Fruit fly (Drosophila melanogaster) whole organism, adult: ENCODE data around the gene sick.

ENCODE experiments used
- CG7101 ChIP-seq: fragments of 200-800 bp; sonication (Bioruptor generic); optimal IDR thresholded peaks from 2 replicates; lab custom pipeline; 2018; ENCODE audit warnings: missing biosample characterization, mild to moderate bottlenecking, missing genetic modification characterization, moderate library complexity
- bab1 ChIP-seq: fragments of 200-800 bp; sonication (Bioruptor generic); optimal IDR thresholded peaks from 3 replicates; lab custom pipeline; 2019; ENCODE audit warnings: missing biosample characterization, mild to moderate bottlenecking, missing genetic modification characterization, moderate library complexity
- ovo ChIP-seq: fragments of 200-800 bp; sonication (Bioruptor generic); optimal IDR thresholded peaks from 2 replicates; lab custom pipeline; 2016; ENCODE audit warnings: missing biosample characterization, missing genetic modification characterization

DNA sequence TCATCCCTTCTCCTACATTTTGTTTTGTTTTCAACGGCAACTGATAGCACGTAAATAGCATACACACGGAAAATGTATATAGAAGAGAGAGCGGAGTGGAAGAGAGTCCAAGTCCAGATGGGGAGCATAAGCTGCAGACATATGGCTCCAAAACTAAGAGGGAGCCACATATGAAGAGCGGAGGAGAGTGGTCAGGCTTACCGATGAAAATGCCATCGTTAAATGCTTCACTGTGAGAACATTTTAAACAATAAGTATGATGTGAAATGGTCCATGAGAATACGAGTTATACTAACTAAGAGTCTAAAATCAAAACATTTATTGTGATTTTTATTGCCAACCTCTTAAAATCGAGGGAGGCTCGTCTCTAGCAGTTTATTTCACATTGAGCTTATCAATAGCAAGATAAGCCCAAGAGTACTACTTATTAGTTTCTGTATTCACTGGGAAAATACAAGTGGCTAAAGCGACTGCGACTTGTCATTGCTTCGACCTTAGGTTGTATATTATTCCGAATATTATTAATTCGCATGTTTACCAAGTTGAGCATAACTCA is 31.5 kb upstream of the sick start:
- TF ChIP-seq bab1 (GFP tag; lab: Kevin White, UChicago) (no peak), CG7101 (tag; lab: Kevin White, UChicago) (no peak), ovo (no peak)
